Worm (Caenorhabditis elegans): Measurements from ENCODE around the gene rec-8.

- no peak for TF ChIP-seq W03F9.2 (tag; optimal IDR thresholded peaks at IDR 0.05)
- TF ChIP-seq dao-5 (tag; optimal IDR thresholded peaks at IDR 0.05), result no peak
- no peak for TF ChIP-seq him-1 (tag; optimal IDR thresholded peaks at IDR 0.05)
These were observed 27.5 kb upstream of the rec-8 start for ce11 chrIV:13380506-13380905.

Data from whole organism, L4/young adult.